Fruit fly (Drosophila melanogaster): ENCODE results near the gene CG15529.

DNA sequence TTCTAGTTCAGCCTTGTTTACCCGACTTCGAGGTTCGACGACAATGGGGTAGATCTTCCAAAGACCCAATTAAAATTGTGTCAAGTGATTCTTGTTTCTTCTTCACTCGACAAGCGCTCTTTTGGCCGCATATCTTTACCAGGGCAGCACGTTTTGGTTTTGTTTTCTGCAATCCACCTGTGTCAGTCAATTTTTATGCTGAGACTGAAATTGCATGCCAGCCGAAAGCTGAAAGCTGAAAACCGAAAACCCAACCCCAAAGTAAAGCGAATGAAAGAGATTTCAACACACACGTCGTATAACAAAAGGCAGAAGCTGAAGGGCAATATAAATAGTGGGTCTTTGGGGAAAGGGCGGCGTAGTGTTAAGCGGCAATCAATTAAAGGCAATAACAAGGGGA, 37.5 kb downstream of the CG15529 start:
- TF ChIP-seq Pif1A (GFP tag; optimal IDR thresholded peaks at IDR 0.05) (no peak), CG4496 (GFP tag; IDR thresholded peaks at IDR 0.05) (no peak), rn (GFP tag; IDR thresholded peaks at IDR 0.05) (no peak)

Data from whole organism, pupa.